Fruit fly (Drosophila melanogaster) whole organism, pupa: ENCODE measurements around the gene CG6511.

ENCODE experiments used
- CG10348 ChIP-seq: fragments of 200-800 bp; sonication (Bioruptor generic); IDR thresholded peaks from 2 replicates; pipeline ENCODE4 v1.3.6; 2022; ENCODE audit warnings: missing biosample characterization, missing genetic modification characterization
- CG12605 ChIP-seq: fragments of 200-800 bp; sonication (Bioruptor generic); IDR thresholded peaks from 2 replicates; pipeline ENCODE4 v1.3.6; 2022; ENCODE audit warnings: missing biosample characterization, missing genetic modification characterization
- CG13204 ChIP-seq: fragments of 200-800 bp; sonication (Bioruptor generic); optimal IDR thresholded peaks from 2 replicates; lab custom pipeline; 2018; ENCODE audit warnings: missing biosample characterization, mild to moderate bottlenecking, missing genetic modification characterization, moderate library complexity
- CG14655 ChIP-seq: fragments of 200-800 bp; sonication (Bioruptor generic); optimal IDR thresholded peaks from 3 replicates; lab custom pipeline; 2017; ENCODE audit warnings: mild to moderate bottlenecking, missing biosample characterization, missing genetic modification reagents, missing genetic modification characterization
- CG15710 ChIP-seq: fragments of 200-800 bp; sonication (Bioruptor generic); optimal IDR thresholded peaks from 2 replicates; lab custom pipeline; 2018; ENCODE audit warnings: missing biosample characterization, mild to moderate bottlenecking, missing genetic modification characterization, moderate library complexity
- CG17806 ChIP-seq: fragments of 200-800 bp; sonication (Bioruptor generic); optimal IDR thresholded peaks from 2 replicates; lab custom pipeline; 2018; ENCODE audit warnings: missing biosample characterization, mild to moderate bottlenecking, missing genetic modification characterization, moderate library complexity
- CG32121 ChIP-seq: fragments of 200-800 bp; sonication (Bioruptor generic); IDR thresholded peaks from 2 replicates; pipeline ENCODE4 v1.3.6; 2022; ENCODE audit warnings: missing biosample characterization, missing genetic modification characterization
- CG34367 ChIP-seq: fragments of 200-800 bp; sonication (Bioruptor generic); optimal IDR thresholded peaks from 2 replicates; lab custom pipeline; 2018; ENCODE audit warnings: missing biosample characterization, mild to moderate bottlenecking, missing genetic modification characterization
- CG4496 ChIP-seq: fragments of 200-800 bp; sonication (Bioruptor generic); IDR thresholded peaks from 3 replicates; pipeline ENCODE4 v1.3.6; 2022; ENCODE audit warnings: missing biosample characterization, missing genetic modification characterization
- CG8159 ChIP-seq: fragments of 200-800 bp; sonication (Bioruptor generic); optimal IDR thresholded peaks from 3 replicates; lab custom pipeline; 2018; ENCODE audit warnings: missing biosample characterization, mild to moderate bottlenecking, missing genetic modification characterization, moderate library complexity
- CG8301 ChIP-seq: fragments of 200-800 bp; sonication (Bioruptor generic); optimal IDR thresholded peaks from 2 replicates; lab custom pipeline; 2018; ENCODE audit warnings: missing biosample characterization, mild to moderate bottlenecking, missing genetic modification characterization
- CG9948 ChIP-seq: fragments of 200-800 bp; sonication (Bioruptor generic); optimal IDR thresholded peaks from 2 replicates; lab custom pipeline; 2018; ENCODE audit warnings: missing biosample characterization, mild to moderate bottlenecking, missing genetic modification characterization, moderate library complexity
- D1 ChIP-seq: fragments of 200-800 bp; sonication (Bioruptor generic); optimal IDR thresholded peaks from 2 replicates; lab custom pipeline; 2018; ENCODE audit warnings: missing biosample characterization, mild to moderate bottlenecking, missing genetic modification characterization, moderate library complexity
- EcR ChIP-seq: fragments of 200-800 bp; sonication (Bioruptor generic); optimal IDR thresholded peaks from 3 replicates; lab custom pipeline; 2019; ENCODE audit warnings: missing biosample characterization, missing genetic modification characterization, mild to moderate bottlenecking, moderate library complexity, missing genetic modification reagents
- Ets98B ChIP-seq: fragments of 200-800 bp; sonication (Bioruptor generic); IDR thresholded peaks from 2 replicates; pipeline ENCODE4 v1.3.6; 2022; ENCODE audit warnings: missing biosample characterization, missing genetic modification characterization
- Pif1A ChIP-seq: fragments of 200-800 bp; sonication (Bioruptor generic); optimal IDR thresholded peaks from 3 replicates; lab custom pipeline; 2016; ENCODE audit warnings: missing biosample characterization, missing genetic modification characterization
- Pif1B ChIP-seq: fragments of 200-800 bp; sonication (Bioruptor generic); optimal IDR thresholded peaks from 3 replicates; lab custom pipeline; 2016; ENCODE audit warnings: missing biosample characterization, missing genetic modification characterization
- Snoo ChIP-seq: fragments of 200-800 bp; sonication (Bioruptor generic); optimal IDR thresholded peaks from 3 replicates; lab custom pipeline; 2017; ENCODE audit warnings: missing biosample characterization, mild to moderate bottlenecking, missing genetic modification characterization, inconsistent platforms
- fd96Ca ChIP-seq: fragments of 200-800 bp; sonication (Bioruptor generic); IDR thresholded peaks from 3 replicates; pipeline ENCODE4 v1.3.6; 2022; ENCODE audit warnings: missing biosample characterization, missing genetic modification characterization
- gl ChIP-seq: fragments of 200-800 bp; sonication (Bioruptor generic); optimal IDR thresholded peaks from 2 replicates; lab custom pipeline; 2018; ENCODE audit warnings: missing biosample characterization, mild to moderate bottlenecking, missing genetic modification characterization
- rn ChIP-seq: fragments of 200-800 bp; sonication (Bioruptor generic); IDR thresholded peaks from 2 replicates; pipeline ENCODE4 v1.3.6; 2022; ENCODE audit warnings: missing biosample characterization, missing genetic modification characterization

Gene CG6511

DNA sequence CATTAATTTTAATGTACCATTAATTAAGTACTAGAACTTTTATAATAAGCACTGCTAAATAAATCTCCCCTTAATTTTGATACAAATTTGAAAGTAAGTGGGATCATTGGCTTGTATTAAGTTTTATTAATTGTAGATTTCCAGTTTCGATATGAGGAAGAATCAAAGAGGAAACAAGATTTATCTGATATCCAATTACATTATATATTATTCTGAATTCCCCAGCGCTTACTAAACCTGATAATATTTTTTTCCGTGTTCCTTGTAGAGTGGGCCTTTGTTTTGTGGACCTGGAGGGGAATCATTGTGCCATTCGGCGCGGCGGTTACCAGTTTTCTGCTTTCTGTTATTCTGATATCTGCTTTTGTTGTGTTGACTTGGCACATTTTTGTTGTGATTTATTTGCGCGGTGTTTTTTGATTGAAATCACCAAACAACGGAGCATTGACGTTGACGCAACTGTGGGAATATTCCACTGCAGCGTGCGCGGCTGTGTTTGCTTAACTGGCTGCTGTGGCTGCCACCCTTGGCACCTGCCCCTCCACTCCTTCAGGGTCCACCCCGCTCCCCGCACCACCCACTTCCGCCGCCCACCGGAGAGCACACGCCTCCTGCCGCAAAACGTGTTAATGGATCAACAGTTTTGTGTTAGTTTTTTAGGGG, 36.6 kb upstream of the CG6511 start:
- TF ChIP-seq CG4496 (GFP tag; lab: Robert Waterston, UW) (0 out of 3 replicates have a peak, but pooled peaks have one; percentile 24), CG34367 (no peak), CG8159 (tag; lab: Kevin White, UChicago) (peak; percentile 42), Pif1A (GFP tag; lab: Kevin White, UChicago) (peak; percentile 11), EcR (peak; percentile 38), D1 (tag; lab: Kevin White, UChicago) (no peak), CG15710 (tag; lab: Kevin White, UChicago) (peak; percentile 25)
- TF ChIP-seq, all 21 proteins: peak for 5

DNA sequence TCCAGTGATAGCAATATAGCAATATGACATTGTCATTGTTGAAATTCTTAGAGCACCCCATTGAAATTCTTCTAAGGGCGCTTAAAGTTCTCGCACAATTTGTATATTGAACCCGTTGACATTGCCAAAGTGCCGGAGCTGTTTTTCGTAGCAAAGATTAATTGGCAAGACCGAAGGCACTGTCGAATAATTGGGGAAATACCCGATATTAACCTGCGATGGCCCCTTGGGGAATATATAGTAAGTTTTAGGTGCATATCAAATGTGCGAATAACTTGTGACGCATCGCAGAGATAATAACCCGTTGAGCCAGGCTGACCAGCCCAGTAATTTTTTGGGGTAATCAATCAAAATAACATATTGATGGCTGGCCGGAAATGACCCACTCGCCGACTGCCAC, 34.5 kb upstream of the CG6511 start:
- TF ChIP-seq CG32121 (GFP tag; lab: Robert Waterston, UW) (no peak), CG10348 (GFP tag; lab: Robert Waterston, UW) (no peak), CG14655 (GFP tag; lab: Kevin White, UChicago) (no peak), Pif1A (GFP tag; lab: Kevin White, UChicago) (no peak), D1 (tag; lab: Kevin White, UChicago) (no peak), CG12605 (GFP tag; lab: Robert Waterston, UW) (no peak), Pif1B (GFP tag; lab: Kevin White, UChicago) (no peak), CG34367 (no peak), fd96Ca (GFP tag; lab: Robert Waterston, UW) (no peak), CG15710 (tag; lab: Kevin White, UChicago) (no peak), CG9948 (tag; lab: Kevin White, UChicago) (no peak), rn (GFP tag; lab: Robert Waterston, UW) (no peak), Ets98B (GFP tag; lab: Robert Waterston, UW) (no peak), Snoo (tag; lab: Kevin White, UChicago) (no peak), CG17806 (tag; lab: Kevin White, UChicago) (no peak), CG4496 (GFP tag; lab: Robert Waterston, UW) (no peak), CG13204 (GFP tag; lab: Kevin White, UChicago) (no peak)

DNA sequence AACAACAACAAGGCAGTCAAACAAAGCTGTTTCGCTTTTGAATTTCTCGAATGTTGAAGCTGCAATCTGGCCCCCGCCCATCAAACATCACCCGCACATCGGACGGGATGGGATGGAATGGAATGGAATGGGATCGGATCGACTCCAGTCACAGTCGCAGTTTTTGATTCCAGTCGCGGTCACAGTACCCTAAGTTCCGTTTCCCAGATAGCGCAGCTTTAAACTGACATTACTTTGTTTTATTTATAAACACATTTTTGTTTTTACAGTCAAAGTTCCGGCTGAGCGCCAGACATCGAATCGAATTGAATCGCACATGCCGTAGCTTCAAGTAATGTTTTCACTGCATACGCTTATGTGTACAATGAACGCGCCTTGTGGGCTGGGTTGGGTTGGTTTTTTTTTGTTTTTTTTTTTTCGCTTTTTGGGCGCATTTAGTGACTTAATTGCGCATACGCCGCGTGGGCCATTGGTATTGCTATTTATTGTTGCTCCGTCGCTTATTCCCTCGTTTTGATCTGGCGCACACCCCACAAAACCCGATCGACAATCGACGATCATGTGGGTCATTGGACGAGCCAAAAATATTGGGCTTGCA, 32.3 kb upstream of the CG6511 start:
- TF ChIP-seq Pif1B (GFP tag; lab: Kevin White, UChicago): no peak
- peak; percentile 44 for TF ChIP-seq EcR

DNA sequence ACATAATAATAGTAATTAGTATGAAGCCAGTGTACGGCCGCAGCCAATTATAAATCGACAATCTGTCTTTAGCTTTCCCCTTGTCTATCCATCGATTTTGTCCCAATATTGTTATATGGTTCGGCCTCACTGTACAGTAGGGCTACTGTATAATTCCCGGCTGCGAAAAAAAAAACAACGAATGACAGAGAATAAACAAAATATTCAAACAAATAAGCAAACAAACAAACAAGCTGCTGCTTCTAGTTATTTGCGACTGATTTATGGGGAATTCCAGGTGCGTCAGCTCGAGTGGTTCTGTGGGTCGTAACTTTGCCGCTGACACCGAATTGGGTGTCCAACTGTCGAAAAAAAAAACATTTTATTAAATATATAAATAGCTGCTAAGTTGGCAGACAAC, 31.4 kb upstream of the CG6511 start:
- no peak for TF ChIP-seq Snoo (tag; lab: Kevin White, UChicago)
- no peak for TF ChIP-seq Pif1A (GFP tag; lab: Kevin White, UChicago)
- no peak for TF ChIP-seq EcR
- no peak for TF ChIP-seq D1 (tag; lab: Kevin White, UChicago)
- TF ChIP-seq CG12605 (GFP tag; lab: Robert Waterston, UW): no peak
- no peak for TF ChIP-seq gl (tag; lab: Kevin White, UChicago)
- no peak for TF ChIP-seq rn (GFP tag; lab: Robert Waterston, UW)
- TF ChIP-seq CG8301 (tag; lab: Kevin White, UChicago): no peak
- TF ChIP-seq CG15710 (tag; lab: Kevin White, UChicago): no peak
- TF ChIP-seq CG13204 (GFP tag; lab: Kevin White, UChicago): no peak
- TF ChIP-seq CG8159 (tag; lab: Kevin White, UChicago): no peak
- no peak for TF ChIP-seq CG4496 (GFP tag; lab: Robert Waterston, UW)
- no peak for TF ChIP-seq Pif1B (GFP tag; lab: Kevin White, UChicago)
- TF ChIP-seq CG10348 (GFP tag; lab: Robert Waterston, UW): no peak
- TF ChIP-seq CG9948 (tag; lab: Kevin White, UChicago): no peak

DNA sequence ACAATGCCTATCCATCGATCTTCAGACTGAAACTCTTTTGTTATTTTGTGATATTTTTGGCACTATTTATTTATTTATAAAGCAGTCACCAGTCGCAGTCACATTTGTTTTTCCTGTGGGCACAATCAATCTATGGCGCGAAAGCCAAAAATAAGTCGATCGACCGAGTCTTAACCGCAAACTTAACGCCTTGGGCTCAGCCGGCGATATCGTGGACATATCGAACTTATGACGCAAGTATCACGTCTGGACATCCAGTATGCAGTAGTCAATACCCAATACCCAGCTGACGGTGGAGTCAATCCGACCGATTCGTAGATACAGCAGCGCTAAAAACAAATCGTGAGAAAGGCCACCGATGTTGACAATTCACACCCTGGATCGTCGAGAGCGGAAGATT, 30.5 kb upstream of the CG6511 start:
- no peak for TF ChIP-seq CG12605 (GFP tag; lab: Robert Waterston, UW)
- TF ChIP-seq D1 (tag; lab: Kevin White, UChicago): no peak
- TF ChIP-seq CG13204 (GFP tag; lab: Kevin White, UChicago): no peak
- TF ChIP-seq rn (GFP tag; lab: Robert Waterston, UW): no peak
- TF ChIP-seq CG9948 (tag; lab: Kevin White, UChicago): no peak
- no peak for TF ChIP-seq Pif1A (GFP tag; lab: Kevin White, UChicago)
- no peak for TF ChIP-seq CG14655 (GFP tag; lab: Kevin White, UChicago)
- no peak for TF ChIP-seq CG34367
- TF ChIP-seq fd96Ca (GFP tag; lab: Robert Waterston, UW): no peak
- TF ChIP-seq, all 21 proteins: peak for 0
